Fruit fly (Drosophila melanogaster): ENCODE results near the gene scpr-A.

Gene scpr-A

dm6 chr3R:11240891-11241290, at the start of gene scpr-A, which contains the start of gene scpr-B:
TSS of gene scpr-A (plus strand) at chr3R:11241183.
TSS of gene scpr-B (minus strand) at chr3R:11240991.
- no peak for TF ChIP-seq psq (optimal IDR thresholded peaks at IDR 0.05)
- no peak for TF ChIP-seq CG8478 (optimal IDR thresholded peaks at IDR 0.05)
- TF ChIP-seq Dll (optimal IDR thresholded peaks at IDR 0.05), result no peak
- no peak for TF ChIP-seq usp (GFP tag; optimal IDR thresholded peaks at IDR 0.05)
- no peak for TF ChIP-seq pan (optimal IDR thresholded peaks at IDR 0.05)
- TF ChIP-seq EcR (GFP tag; optimal IDR thresholded peaks at IDR 0.05), result no peak

DNA sequence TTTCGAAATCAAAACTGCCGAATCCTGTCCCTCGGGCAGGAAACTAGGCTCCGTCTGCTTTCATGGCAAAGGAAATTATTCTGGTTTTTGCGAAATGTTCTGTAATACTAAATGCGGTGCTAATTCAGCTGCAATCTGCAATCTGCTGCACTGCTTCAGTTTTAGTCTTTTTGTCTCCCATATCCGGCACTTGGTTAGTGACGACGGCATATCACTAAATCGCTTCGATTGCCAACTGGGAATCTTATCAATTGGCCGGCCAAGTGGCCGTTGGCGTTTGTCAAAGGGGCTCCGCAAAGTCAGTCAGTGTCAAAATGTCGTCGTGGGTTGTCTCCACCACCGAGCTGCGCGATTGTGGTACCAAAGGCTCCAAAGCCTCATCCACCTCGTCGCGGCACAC, 45.2 kb upstream of the scpr-A start, which contains the start of gene CG18577:
CG18577 (plus strand) TSS at position 301 of the 400 bp plus-strand sequence.
- TF ChIP-seq CG8478 (optimal IDR thresholded peaks at IDR 0.05) (no peak), psq (optimal IDR thresholded peaks at IDR 0.05) (no peak), usp (GFP tag; optimal IDR thresholded peaks at IDR 0.05) (no peak), Dll (optimal IDR thresholded peaks at IDR 0.05) (no peak), EcR (GFP tag; optimal IDR thresholded peaks at IDR 0.05) (no peak), pan (optimal IDR thresholded peaks at IDR 0.05) (no peak)

dm6 chr3R:11196648-11197388, 44.2 kb upstream of the scpr-A start:
- no peak for TF ChIP-seq EcR (GFP tag; optimal IDR thresholded peaks at IDR 0.05)
- no peak for TF ChIP-seq psq (optimal IDR thresholded peaks at IDR 0.05)
- no peak for TF ChIP-seq CG8478 (optimal IDR thresholded peaks at IDR 0.05)
- TF ChIP-seq usp (GFP tag; optimal IDR thresholded peaks at IDR 0.05), result no peak
- no peak for TF ChIP-seq pan (optimal IDR thresholded peaks at IDR 0.05)
- no peak for TF ChIP-seq Dll (optimal IDR thresholded peaks at IDR 0.05)

DNA sequence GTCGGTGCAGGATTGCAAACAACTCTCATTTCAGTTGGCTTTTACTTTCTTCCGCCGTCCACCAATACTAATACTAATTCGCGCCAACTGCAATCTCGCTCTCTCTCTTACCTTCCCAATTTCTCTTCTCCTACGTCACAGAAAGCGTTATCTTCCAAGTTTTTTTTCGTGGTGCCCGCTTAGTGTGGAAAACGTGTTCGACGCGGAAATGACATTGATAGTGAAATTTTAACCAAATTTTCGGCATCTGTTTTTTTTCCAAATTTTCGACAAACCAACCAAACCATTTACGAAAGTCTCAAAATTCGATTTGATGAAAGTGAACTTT, 43.6 kb upstream of the scpr-A start, which contains the start of gene cu:
cu (plus strand) TSS at position 204 of the 328 bp plus-strand sequence.
- TF ChIP-seq psq (optimal IDR thresholded peaks at IDR 0.05) (no peak), CG8478 (optimal IDR thresholded peaks at IDR 0.05) (no peak), EcR (GFP tag; optimal IDR thresholded peaks at IDR 0.05) (no peak), Dll (optimal IDR thresholded peaks at IDR 0.05) (no peak), pan (optimal IDR thresholded peaks at IDR 0.05) (no peak), usp (GFP tag; optimal IDR thresholded peaks at IDR 0.05) (no peak)

DNA sequence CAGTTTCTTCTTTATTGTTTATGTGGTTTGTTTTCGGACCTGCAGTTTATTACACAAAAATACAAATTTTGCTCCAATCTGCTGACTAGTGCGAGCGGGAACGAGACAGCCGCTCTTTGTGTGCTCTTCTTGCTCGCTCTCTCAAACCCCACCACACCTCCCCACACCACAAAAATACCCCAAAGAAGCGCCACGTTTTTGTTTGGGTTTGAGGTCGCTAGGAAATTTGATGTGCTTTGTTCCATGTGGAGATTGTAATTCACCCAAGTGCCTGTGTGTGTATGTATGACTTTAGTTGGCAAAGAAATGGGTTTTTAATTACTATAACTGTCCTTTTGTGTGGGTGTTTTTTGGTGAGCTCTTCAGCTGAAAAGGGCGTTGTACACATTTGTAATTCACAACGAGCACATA, 42.9 kb upstream of the scpr-A start:
- peak in 1 of 2 experiments; percentile 1 for TF ChIP-seq EcR (GFP tag; optimal IDR thresholded peaks at IDR 0.05)
- no peak for TF ChIP-seq CG8478 (optimal IDR thresholded peaks at IDR 0.05)
- TF ChIP-seq pan (optimal IDR thresholded peaks at IDR 0.05), result no peak
- no peak for TF ChIP-seq psq (optimal IDR thresholded peaks at IDR 0.05)
- no peak for TF ChIP-seq Dll (optimal IDR thresholded peaks at IDR 0.05)
- no peak for TF ChIP-seq usp (GFP tag; optimal IDR thresholded peaks at IDR 0.05)

DNA sequence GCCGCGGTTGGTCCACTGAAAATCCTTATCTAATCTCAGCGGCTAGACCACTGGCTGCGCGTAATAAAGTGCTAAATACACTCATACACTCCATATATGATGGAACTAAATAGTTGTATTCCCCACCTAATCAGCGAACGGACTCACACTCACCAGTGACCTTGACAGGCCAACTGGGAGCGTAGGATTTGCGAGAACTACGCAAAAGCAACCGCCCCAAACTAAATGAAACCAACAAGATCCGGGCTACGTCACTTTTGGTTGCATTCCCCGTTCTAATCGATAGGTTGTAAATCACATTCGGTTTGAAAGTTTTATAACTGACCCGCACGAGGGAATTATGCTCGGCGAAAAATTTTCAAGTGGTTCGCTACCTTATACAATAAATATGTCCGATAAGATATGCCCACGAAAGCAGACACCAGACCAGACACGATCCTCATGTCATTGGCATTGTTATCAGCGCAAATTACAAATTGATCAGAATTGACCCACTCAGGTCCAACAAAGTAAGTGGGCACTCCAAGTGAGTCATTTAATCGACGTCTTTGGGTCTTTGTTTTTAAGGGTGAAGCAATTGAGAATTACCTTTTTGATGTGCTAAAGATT, 41.7 kb upstream of the scpr-A start:
- no peak for TF ChIP-seq psq (optimal IDR thresholded peaks at IDR 0.05)

DNA sequence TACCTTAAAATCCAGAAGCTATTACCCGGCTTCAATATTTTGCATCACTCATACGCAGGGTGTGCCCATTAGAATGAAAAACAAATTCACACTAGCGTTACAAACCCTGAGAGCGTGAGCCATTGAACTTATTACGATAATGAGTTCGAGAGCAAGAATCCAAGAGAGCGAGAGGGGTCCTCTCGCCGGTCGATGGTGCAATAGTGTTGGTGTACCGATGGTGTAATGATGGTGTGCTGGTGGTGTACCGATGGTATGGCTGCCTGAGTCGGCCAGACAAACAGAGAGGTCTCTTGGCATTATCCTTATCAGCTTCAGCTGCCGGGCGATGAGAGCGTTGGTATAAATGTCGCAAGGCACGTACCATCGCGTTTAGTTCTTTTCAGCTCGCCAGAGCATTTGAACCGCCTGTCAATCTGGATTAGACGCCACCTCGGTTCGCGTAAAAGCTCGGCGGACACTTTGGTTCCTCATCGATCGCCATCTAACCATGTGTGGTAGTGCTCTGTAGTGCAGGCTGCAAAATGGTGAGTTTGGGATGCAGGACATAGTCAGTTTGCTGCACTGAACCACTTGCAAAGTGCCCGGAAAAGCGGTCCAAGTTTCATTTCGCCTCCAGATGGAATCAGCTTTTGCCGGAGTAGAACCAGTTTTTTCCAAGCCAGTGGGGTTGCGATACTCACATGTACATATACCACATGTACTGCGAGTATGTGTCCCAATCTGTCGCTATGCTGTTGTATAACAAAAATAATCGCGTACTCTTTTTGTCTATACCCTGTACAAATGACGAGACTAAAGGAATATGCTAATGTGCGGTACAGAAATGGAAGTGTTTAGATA, 40.7 kb upstream of the scpr-A start:
- TF ChIP-seq pan (optimal IDR thresholded peaks at IDR 0.05) (no peak), EcR (GFP tag; optimal IDR thresholded peaks at IDR 0.05) (peak in 1 of 2 experiments; percentile 74), psq (optimal IDR thresholded peaks at IDR 0.05) (no peak)

DNA sequence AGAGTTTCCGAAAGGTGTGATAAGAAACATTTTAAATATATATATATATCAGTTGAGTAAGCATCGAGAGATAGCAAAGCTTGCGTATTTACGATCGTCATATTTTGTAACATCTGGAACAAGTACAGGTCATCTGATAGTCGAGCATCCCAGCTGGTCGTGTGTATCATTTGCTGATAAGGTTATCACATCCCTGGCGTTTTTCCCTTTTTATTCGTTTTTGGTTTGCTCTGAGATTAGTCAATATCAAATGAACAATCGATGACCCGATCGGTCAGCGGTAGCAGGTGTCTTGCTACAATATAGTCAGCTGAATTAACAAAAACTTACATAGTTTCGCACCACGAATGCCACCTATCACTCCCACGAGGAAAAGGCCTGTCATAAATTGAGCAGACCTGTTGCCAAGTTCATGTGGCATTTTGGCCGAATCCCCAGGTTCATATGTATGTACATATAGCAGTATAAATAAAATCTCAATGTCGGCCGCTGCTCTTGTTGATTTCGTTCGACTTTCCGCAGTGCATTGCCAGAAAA, 40.0 kb upstream of the scpr-A start:
- TF ChIP-seq pan (optimal IDR thresholded peaks at IDR 0.05) (peak; percentile 88), psq (optimal IDR thresholded peaks at IDR 0.05) (no peak), CG8478 (optimal IDR thresholded peaks at IDR 0.05) (no peak), usp (GFP tag; optimal IDR thresholded peaks at IDR 0.05) (no peak), Dll (optimal IDR thresholded peaks at IDR 0.05) (no peak), EcR (GFP tag; optimal IDR thresholded peaks at IDR 0.05) (no peak)

DNA sequence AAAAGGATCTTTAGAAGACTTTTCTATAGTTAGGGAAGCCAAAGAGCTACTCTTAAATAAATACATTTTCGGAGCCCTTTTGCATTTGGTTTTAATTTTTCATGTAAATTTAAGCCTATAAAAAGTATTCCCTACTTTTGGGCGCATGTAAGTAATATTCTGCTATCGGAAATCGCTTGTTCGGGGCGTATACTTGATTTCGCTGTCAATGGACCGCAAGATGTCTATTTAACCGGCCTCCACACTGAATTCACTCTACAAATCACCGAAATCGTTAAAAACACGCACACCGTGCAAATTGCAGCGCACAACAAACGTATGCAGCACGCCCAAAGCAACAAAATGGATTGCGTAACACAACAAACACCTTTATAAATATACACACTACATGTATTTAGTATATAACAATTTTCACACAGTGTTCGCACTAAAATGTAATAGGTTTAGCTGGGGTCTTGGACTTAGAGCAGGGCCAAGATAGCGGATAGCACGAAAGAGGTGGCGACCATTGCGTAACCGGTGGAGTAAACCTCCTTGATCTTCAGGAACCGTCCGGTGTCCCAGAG, 32.1 kb upstream of the scpr-A start:
- TF ChIP-seq CG8478 (optimal IDR thresholded peaks at IDR 0.05) (no peak), EcR (GFP tag; optimal IDR thresholded peaks at IDR 0.05) (no peak), pan (optimal IDR thresholded peaks at IDR 0.05) (no peak), usp (GFP tag; optimal IDR thresholded peaks at IDR 0.05) (no peak), psq (optimal IDR thresholded peaks at IDR 0.05) (no peak), Dll (optimal IDR thresholded peaks at IDR 0.05) (no peak)

DNA sequence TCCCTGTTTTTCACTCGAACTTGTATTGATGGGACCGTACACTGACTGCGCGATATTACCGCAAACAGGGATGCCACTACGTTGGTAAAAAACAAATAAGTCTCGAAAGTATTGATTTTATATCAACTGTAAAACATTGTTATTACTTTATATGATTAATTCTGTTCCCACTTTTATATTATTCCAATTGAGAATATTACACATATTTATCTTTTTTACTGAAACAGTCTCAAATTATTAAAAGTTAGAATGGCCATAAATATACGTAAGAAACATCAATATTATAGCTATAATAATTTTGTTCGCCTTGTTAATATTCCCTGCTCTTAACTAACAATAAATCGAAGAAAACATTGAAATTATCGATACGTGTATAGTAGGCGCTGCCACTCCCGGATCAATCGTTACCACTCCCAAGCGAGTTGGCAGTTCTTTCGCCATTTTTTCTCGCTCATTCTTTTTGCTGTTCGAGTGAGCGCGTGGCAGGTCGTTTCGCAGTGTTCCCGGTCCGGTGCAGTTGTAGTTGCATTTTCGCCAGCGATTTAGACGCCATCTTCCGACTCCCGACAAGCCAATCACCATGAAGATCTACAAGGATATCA, 31.1 kb upstream of the scpr-A start, which contains the start of the genes SdhC and Tctp:
SdhC (minus strand) TSS at position 49 of the 602 bp plus-strand sequence.
Tctp (plus strand) TSS at position 447 of the 602 bp plus-strand sequence.
- TF ChIP-seq psq (optimal IDR thresholded peaks at IDR 0.05), result no peak
- no peak for TF ChIP-seq CG8478 (optimal IDR thresholded peaks at IDR 0.05)
- TF ChIP-seq EcR (GFP tag; optimal IDR thresholded peaks at IDR 0.05), result no peak
- TF ChIP-seq usp (GFP tag; optimal IDR thresholded peaks at IDR 0.05), result no peak
- TF ChIP-seq pan (optimal IDR thresholded peaks at IDR 0.05), result no peak
- no peak for TF ChIP-seq Dll (optimal IDR thresholded peaks at IDR 0.05)
